Worm (Caenorhabditis elegans): ENCODE measurements around the gene Y42H9AR.4.
A peak's percentile ranks its signal among the peaks of the same experiment; 100 is the strongest.

The Y42H9AR.4 gene

ce11 chrIV:8157161-8157560 lies 45.1 kb upstream of the Y42H9AR.4 start, which contains the start of gene B0218.5:
B0218.5 (minus strand) TSS chrIV:8157261.
- no peak for TF ChIP-seq pqm-1 (tag; optimal IDR thresholded peaks at IDR 0.05)
- TF ChIP-seq nhr-76 (tag; optimal IDR thresholded peaks at IDR 0.05): no peak
- TF ChIP-seq elt-1 (tag; optimal IDR thresholded peaks at IDR 0.05): no peak
- TF ChIP-seq egl-5 (tag; optimal IDR thresholded peaks at IDR 0.05): no peak

- no peak for TF ChIP-seq mdl-1 (tag; optimal IDR thresholded peaks at IDR 0.05)
- TF ChIP-seq elt-2 (tag; optimal IDR thresholded peaks at IDR 0.05): no peak
- no peak for TF ChIP-seq nhr-77 (tag; optimal IDR thresholded peaks at IDR 0.05)
- peak; percentile 16 for TF ChIP-seq pqm-1 (tag; optimal IDR thresholded peaks at IDR 0.05)
Observed at ce11 chrIV:8154966-8155365, 42.9 kb upstream of the Y42H9AR.4 start.

- TF ChIP-seq nhr-25 (tag; optimal IDR thresholded peaks at IDR 0.05) (no peak), elt-1 (tag; optimal IDR thresholded peaks at IDR 0.05) (no peak), nhr-28 (tag; optimal IDR thresholded peaks at IDR 0.05) (no peak), unc-39 (tag; optimal IDR thresholded peaks at IDR 0.05) (no peak), pha-4 (tag; optimal IDR thresholded peaks at IDR 0.05) (no peak), egl-27 (tag; optimal IDR thresholded peaks at IDR 0.05) (no peak), mml-1 (tag; optimal IDR thresholded peaks at IDR 0.05) (no peak), ceh-16 (tag; optimal IDR thresholded peaks at IDR 0.05) (no peak), tbx-2 (tag; optimal IDR thresholded peaks at IDR 0.05) (no peak), unc-62 (GFP tag; optimal IDR thresholded peaks at IDR 0.05) (no peak), nhr-237 (tag; optimal IDR thresholded peaks at IDR 0.05) (no peak), ztf-4 (tag; optimal IDR thresholded peaks at IDR 0.05) (no peak), eor-1 (tag; optimal IDR thresholded peaks at IDR 0.05) (no peak), ceh-28 (tag; optimal IDR thresholded peaks at IDR 0.05) (no peak), ceh-9 (tag; optimal IDR thresholded peaks at IDR 0.05) (no peak), nhr-76 (tag; optimal IDR thresholded peaks at IDR 0.05) (no peak), egl-5 (tag; optimal IDR thresholded peaks at IDR 0.05) (no peak), fos-1 (tag; optimal IDR thresholded peaks at IDR 0.05) (no peak), fkh-2 (tag; optimal IDR thresholded peaks at IDR 0.05) (no peak), nfya-1 (tag; optimal IDR thresholded peaks at IDR 0.05; ENCODE audit: insufficient read depth) (no peak)
Observed at ce11 chrIV:8153163-8153562, 41.1 kb upstream of the Y42H9AR.4 start.

ce11 chrIV:8152688-8153087 lies 40.7 kb upstream of the Y42H9AR.4 start:
- peak; percentile 54 for TF ChIP-seq elt-2 (tag; optimal IDR thresholded peaks at IDR 0.05)
- TF ChIP-seq ceh-16 (tag; optimal IDR thresholded peaks at IDR 0.05): no peak
- no peak for TF ChIP-seq hmg-11 (tag; optimal IDR thresholded peaks at IDR 0.05)
- peak; percentile 57 for TF ChIP-seq pqm-1 (tag; optimal IDR thresholded peaks at IDR 0.05)
- no peak for TF ChIP-seq nfya-1 (tag; optimal IDR thresholded peaks at IDR 0.05; ENCODE audit: insufficient read depth)
- no peak for TF ChIP-seq nhr-76 (tag; optimal IDR thresholded peaks at IDR 0.05)
- TF ChIP-seq ztf-4 (tag; optimal IDR thresholded peaks at IDR 0.05): no peak
- TF ChIP-seq lin-39 (tag; optimal IDR thresholded peaks at IDR 0.05): no peak
- TF ChIP-seq ZK546.5 (tag; optimal IDR thresholded peaks at IDR 0.05): no peak
- TF ChIP-seq nhr-28 (tag; optimal IDR thresholded peaks at IDR 0.05): no peak

ce11 chrIV:8152145-8152544 lies 40.1 kb upstream of the Y42H9AR.4 start, which contains the start of gene faah-2:
faah-2 (plus strand) TSS chrIV:8152445.
- no peak for TF ChIP-seq jun-1 (tag; optimal IDR thresholded peaks at IDR 0.05)
- TF ChIP-seq ceh-82 (tag; optimal IDR thresholded peaks at IDR 0.05): no peak
- TF ChIP-seq pqm-1 (tag; optimal IDR thresholded peaks at IDR 0.05): no peak
- TF ChIP-seq nhr-76 (tag; optimal IDR thresholded peaks at IDR 0.05): no peak
- TF ChIP-seq eor-1 (tag; optimal IDR thresholded peaks at IDR 0.05): no peak
- no peak for TF ChIP-seq nhr-25 (tag; optimal IDR thresholded peaks at IDR 0.05)
- no peak for TF ChIP-seq mml-1 (tag; optimal IDR thresholded peaks at IDR 0.05)
- no peak for TF ChIP-seq egl-27 (tag; optimal IDR thresholded peaks at IDR 0.05)
- TF ChIP-seq aly-2 (tag; optimal IDR thresholded peaks at IDR 0.05): no peak
- no peak for TF ChIP-seq fkh-10 (GFP tag; optimal IDR thresholded peaks at IDR 0.05)
- no peak for TF ChIP-seq pha-4 (tag; optimal IDR thresholded peaks at IDR 0.05)
- TF ChIP-seq ztf-4 (tag; optimal IDR thresholded peaks at IDR 0.05): no peak
- no peak for TF ChIP-seq nhr-28 (tag; optimal IDR thresholded peaks at IDR 0.05)
- no peak for TF ChIP-seq fos-1 (tag; optimal IDR thresholded peaks at IDR 0.05)
- no peak for TF ChIP-seq nhr-77 (tag; optimal IDR thresholded peaks at IDR 0.05)
- TF ChIP-seq elt-3 (tag; optimal IDR thresholded peaks at IDR 0.05): no peak
- no peak for TF ChIP-seq ztf-11 (tag; optimal IDR thresholded peaks at IDR 0.05)
- TF ChIP-seq unc-62 (GFP tag; optimal IDR thresholded peaks at IDR 0.05): no peak

All from whole organism, L3 larva.